Fruit fly (Drosophila melanogaster): ENCODE results near the gene CG43618.

DNA sequence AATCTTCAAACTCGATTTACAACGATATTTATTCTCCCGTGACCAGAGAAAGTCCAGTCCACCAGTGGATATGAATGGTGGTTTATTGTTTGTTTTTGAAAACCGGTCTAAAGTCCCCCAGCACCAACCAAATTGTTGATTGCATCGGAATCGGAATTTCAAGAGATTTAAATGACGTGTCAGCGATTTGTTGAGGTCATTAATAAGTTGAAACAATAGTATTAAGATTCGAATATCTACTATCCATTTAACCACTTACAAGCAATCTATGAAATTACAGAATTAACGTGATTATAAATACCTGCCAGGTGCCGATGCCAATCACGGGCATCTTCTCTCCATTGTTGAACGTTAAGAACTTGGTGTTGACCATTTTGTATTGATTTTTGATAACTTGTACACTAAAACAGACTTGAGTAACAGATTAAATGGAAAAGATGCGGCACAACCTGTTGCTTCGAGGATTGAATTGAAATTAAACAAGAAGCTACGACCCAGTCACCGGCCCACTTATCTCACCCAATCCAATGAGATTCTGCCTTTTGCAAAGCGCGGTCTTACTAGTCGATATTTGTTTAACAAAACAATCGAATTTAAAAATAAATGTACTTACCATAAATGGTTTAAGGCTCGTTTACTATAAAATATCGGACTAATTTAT lies 41.2 kb upstream of the CG43618 start, which contains the start of gene CG2767:
- no peak for TF ChIP-seq br (GFP tag; optimal IDR thresholded peaks at IDR 0.05)
- TF ChIP-seq Hr78 (GFP tag; optimal IDR thresholded peaks at IDR 0.05): no peak
- TF ChIP-seq Vsx2 (GFP tag; optimal IDR thresholded peaks at IDR 0.05; ENCODE audit: partially characterized antibody): no peak
- no peak for TF ChIP-seq pan (optimal IDR thresholded peaks at IDR 0.05)
- TF ChIP-seq sage (GFP tag; optimal IDR thresholded peaks at IDR 0.05): no peak
- TF ChIP-seq usp (GFP tag; optimal IDR thresholded peaks at IDR 0.05): no peak
- TF ChIP-seq Sp1 (GFP tag; optimal IDR thresholded peaks at IDR 0.05): peak; percentile 45
- no peak for TF ChIP-seq Myc (optimal IDR thresholded peaks at IDR 0.05)
- TF ChIP-seq dsf (GFP tag; optimal IDR thresholded peaks at IDR 0.05; ENCODE audit: borderline replicate concordance): no peak
- no peak for TF ChIP-seq tai (GFP tag; optimal IDR thresholded peaks at IDR 0.05)
- no peak for TF ChIP-seq dl (GFP tag; optimal IDR thresholded peaks at IDR 0.05; ENCODE audit: insufficient read depth in 1 of 2, partially characterized antibody in 2 of 2)

Measured in whole organism, wandering third instar larva.